Fruit fly (Drosophila melanogaster) whole organism, embryonic: ENCODE measurements around the gene CG42366.

ENCODE experiments used
- Aef1 ChIP-seq: fragments of 200-800 bp; sonication (Bioruptor generic); IDR thresholded peaks from 3 replicates; pipeline ENCODE4 v1.3.6; 2022; ENCODE audit warnings: missing biosample characterization, missing genetic modification characterization
- Antp ChIP-seq: fragments of 200-800 bp; sonication (Bioruptor generic); optimal IDR thresholded peaks from 3 replicates; lab custom pipeline; 2016; ENCODE audit warnings: missing biosample characterization, missing genetic modification characterization
- Atf6 ChIP-seq: fragments of 200-800 bp; sonication (Bioruptor generic); IDR thresholded peaks from 2 replicates; pipeline ENCODE4 v1.3.6; 2022; ENCODE audit warnings: missing biosample characterization, missing genetic modification characterization
- CG10147 ChIP-seq: fragments of 200-800 bp; sonication (Bioruptor generic); optimal IDR thresholded peaks from 2 replicates; lab custom pipeline; 2019; ENCODE audit warnings: missing biosample characterization, mild to moderate bottlenecking, missing genetic modification characterization, moderate library complexity
- CG10431 ChIP-seq: fragments of 200-800 bp; sonication (Bioruptor generic); optimal IDR thresholded peaks from 3 replicates; lab custom pipeline; 2018; ENCODE audit warnings: missing biosample characterization, mild to moderate bottlenecking, missing genetic modification characterization
- CG10543 ChIP-seq: fragments of 200-800 bp; sonication (Bioruptor generic); optimal IDR thresholded peaks from 3 replicates; lab custom pipeline; 2017; ENCODE audit warnings: missing biosample characterization, mild to moderate bottlenecking, missing genetic modification characterization, moderate library complexity
- CG15479 ChIP-seq: fragments of 200-800 bp; sonication (Bioruptor generic); optimal IDR thresholded peaks from 3 replicates; lab custom pipeline; 2019; ENCODE audit warnings: missing biosample characterization, mild to moderate bottlenecking, missing genetic modification characterization, moderate library complexity
- CG18599 ChIP-seq: fragments of 200-800 bp; sonication (Bioruptor generic); optimal IDR thresholded peaks from 3 replicates; lab custom pipeline; 2017; ENCODE audit warnings: missing biosample characterization, missing genetic modification characterization, mild to moderate bottlenecking, moderate library complexity, missing genetic modification reagents
- CG3163 ChIP-seq: fragments of 200-800 bp; sonication (Bioruptor generic); optimal IDR thresholded peaks from 3 replicates; lab custom pipeline; 2016; ENCODE audit warnings: missing biosample characterization, missing genetic modification characterization
- CG34376 ChIP-seq: fragments of 200-800 bp; sonication (Bioruptor generic); optimal IDR thresholded peaks from 2 replicates; lab custom pipeline; 2018; ENCODE audit warnings: missing biosample characterization, mild to moderate bottlenecking, missing genetic modification characterization
- CG34422 ChIP-seq: fragments of 200-800 bp; sonication (Bioruptor generic); IDR thresholded peaks from 3 replicates; pipeline ENCODE4 v1.3.6; 2022; ENCODE audit warnings: missing biosample characterization, missing genetic modification characterization
- CG3995 ChIP-seq: fragments of 200-800 bp; sonication (Bioruptor generic); optimal IDR thresholded peaks from 3 replicates; lab custom pipeline; 2016; ENCODE audit warnings: missing biosample characterization, missing genetic modification characterization
- CoRest ChIP-seq: fragments of 200-800 bp; sonication (Bioruptor generic); optimal IDR thresholded peaks from 3 replicates; lab custom pipeline; 2018; ENCODE audit warnings: missing biosample characterization, mild to moderate bottlenecking, missing genetic modification characterization, moderate library complexity
- Dad ChIP-seq: fragments of 200-800 bp; sonication (Bioruptor generic); optimal IDR thresholded peaks from 3 replicates; lab custom pipeline; 2016; ENCODE audit warnings: missing biosample characterization, missing genetic modification characterization
- Deaf1 ChIP-seq: fragments of 200-800 bp; optimal IDR thresholded peaks from 3 replicates; lab custom pipeline; 2019; ENCODE audit warnings: missing biosample characterization, mild to moderate bottlenecking, missing genetic modification characterization, moderate library complexity
- Dll ChIP-seq: fragments of 200-800 bp; sonication (Bioruptor generic); IDR thresholded peaks from 4 replicates; pipeline ENCODE4 v1.3.6; 2022; ENCODE audit warnings: missing biosample characterization, missing genetic modification characterization; ENCODE audit not compliant: partially characterized antibody
- Elba2 ChIP-seq: fragments of 200-800 bp; sonication (Bioruptor generic); optimal IDR thresholded peaks from 3 replicates; lab custom pipeline; 2016; ENCODE audit warnings: missing biosample characterization, missing genetic modification characterization
- Hey ChIP-seq: fragments of 200-800 bp; sonication (Bioruptor generic); optimal IDR thresholded peaks from 3 replicates; lab custom pipeline; 2018; ENCODE audit warnings: missing biosample characterization, mild to moderate bottlenecking, missing genetic modification characterization
- HmgZ ChIP-seq: fragments of 200-800 bp; sonication (Bioruptor generic); optimal IDR thresholded peaks from 2 replicates; lab custom pipeline; 2018; ENCODE audit warnings: missing biosample characterization, mild to moderate bottlenecking, missing genetic modification characterization
- Oaz ChIP-seq: fragments of 200-800 bp; sonication (Bioruptor generic); IDR thresholded peaks from 2 replicates; pipeline ENCODE4 v1.3.6; 2022; ENCODE audit warnings: missing biosample characterization, missing genetic modification characterization
- Poxn ChIP-seq: fragments of 200-800 bp; sonication (Bioruptor generic); IDR thresholded peaks from 2 replicates; pipeline ENCODE4 v1.3.6; 2022; ENCODE audit warnings: missing biosample characterization, missing genetic modification characterization
- Rfx ChIP-seq: fragments of 200-800 bp; sonication (Bioruptor generic); IDR thresholded peaks from 2 replicates; pipeline ENCODE4 v1.3.6; 2022; ENCODE audit warnings: missing biosample characterization, missing genetic modification characterization
- Sry-β ChIP-seq: fragments of 200-800 bp; sonication (Bioruptor generic); optimal IDR thresholded peaks from 2 replicates; lab custom pipeline; 2018; ENCODE audit warnings: missing biosample characterization, mild to moderate bottlenecking, missing genetic modification characterization, moderate library complexity
- ase ChIP-seq: fragments of 200-800 bp; sonication (Bioruptor generic); IDR thresholded peaks from 3 replicates; pipeline ENCODE4 v1.3.6; 2022; ENCODE audit warnings: missing biosample characterization, missing genetic modification characterization
- az2 ChIP-seq: fragments of 200-800 bp; sonication (Bioruptor generic); optimal IDR thresholded peaks from 3 replicates; lab custom pipeline; 2016; ENCODE audit warnings: missing biosample characterization, missing genetic modification characterization
- cato ChIP-seq: fragments of 200-800 bp; sonication (Bioruptor generic); optimal IDR thresholded peaks from 2 replicates; lab custom pipeline; 2016; ENCODE audit warnings: missing biosample characterization, missing genetic modification characterization, borderline replicate concordance
- chif ChIP-seq, 2 experiments: fragments of 200-800 bp; sonication (Bioruptor generic); optimal IDR thresholded peaks; 3 replicates each; lab custom pipeline; 2016; ENCODE audit warnings: missing biosample characterization in 2 of 2, missing genetic modification characterization in 2 of 2
- dmrt99B ChIP-seq: fragments of 200-800 bp; sonication (Bioruptor generic); optimal IDR thresholded peaks from 2 replicates; lab custom pipeline; 2018; ENCODE audit warnings: missing biosample characterization, mild to moderate bottlenecking, missing genetic modification characterization, moderate library complexity
- exex ChIP-seq: fragments of 200-800 bp; sonication (Bioruptor generic); optimal IDR thresholded peaks from 4 replicates; lab custom pipeline; 2018; ENCODE audit warnings: missing biosample characterization, mild to moderate bottlenecking, missing genetic modification characterization, moderate library complexity
- eyg ChIP-seq: fragments of 200-800 bp; sonication (Bioruptor generic); optimal IDR thresholded peaks from 3 replicates; lab custom pipeline; 2016; ENCODE audit warnings: missing biosample characterization, missing genetic modification characterization
- ftz-f1 ChIP-seq: fragments of 200-800 bp; sonication (Bioruptor generic); optimal IDR thresholded peaks from 2 replicates; lab custom pipeline; 2016; ENCODE audit warnings: missing biosample characterization, missing genetic modification characterization
- gcm ChIP-seq: fragments of 200-800 bp; sonication (Bioruptor generic); optimal IDR thresholded peaks from 2 replicates; lab custom pipeline; 2019; ENCODE audit warnings: missing biosample characterization, mild to moderate bottlenecking, missing genetic modification characterization, moderate library complexity
- hb ChIP-seq: fragments of 200-800 bp; sonication (Bioruptor generic); IDR thresholded peaks from 3 replicates; pipeline ENCODE4 v1.3.6; 2022; ENCODE audit warnings: missing biosample characterization, missing genetic modification characterization; ENCODE audit not compliant: partially characterized antibody
- hkb ChIP-seq, 2 experiments: fragments of 200-800 bp in 1 of 2; fragments of >200 bp in 1 of 2; sonication (Bioruptor generic) in 1 of 2; IDR thresholded peaks in 1 of 2; optimal IDR thresholded peaks in 1 of 2; 2 replicates each; pipeline versions ENCODE4 v1.3.6 to Lab custom; 2017 to 2022; ENCODE audit warnings: missing biosample characterization in 1 of 2, missing genetic modification characterization in 1 of 2
- kni ChIP-seq: fragments of 200-800 bp; sonication (Bioruptor generic); optimal IDR thresholded peaks from 3 replicates; lab custom pipeline; 2017; ENCODE audit warnings: mild to moderate bottlenecking, missing biosample characterization, missing genetic modification reagents, missing genetic modification characterization
- lab ChIP-seq: fragments of 200-800 bp; sonication (Bioruptor generic); optimal IDR thresholded peaks from 3 replicates; lab custom pipeline; 2017; ENCODE audit warnings: missing biosample characterization, missing genetic modification characterization, mild to moderate bottlenecking, moderate library complexity, missing genetic modification reagents
- mirr ChIP-seq: fragments of 200-800 bp; sonication (Bioruptor generic); optimal IDR thresholded peaks from 3 replicates; lab custom pipeline; 2018; ENCODE audit warnings: missing biosample characterization, mild to moderate bottlenecking, missing genetic modification characterization
- phol ChIP-seq: fragments of 200-800 bp; sonication (Bioruptor generic); optimal IDR thresholded peaks from 3 replicates; lab custom pipeline; 2018; ENCODE audit warnings: missing biosample characterization, mild to moderate bottlenecking, missing genetic modification characterization, moderate library complexity
- pita ChIP-seq: fragments of 200-800 bp; sonication (Bioruptor generic); optimal IDR thresholded peaks from 2 replicates; lab custom pipeline; 2017; ENCODE audit warnings: missing biosample characterization, mild to moderate bottlenecking, missing genetic modification characterization
- repo ChIP-seq: fragments of 200-800 bp; sonication (Bioruptor generic); optimal IDR thresholded peaks from 2 replicates; lab custom pipeline; 2016; ENCODE audit warnings: missing biosample characterization, missing genetic modification characterization
- sc ChIP-seq, 3 experiments: fragments of >200 bp in 2 of 3; fragments of 200-800 bp in 1 of 3; sonication (Bioruptor generic) in 1 of 3; optimal IDR thresholded peaks; 2 replicates in 2 of 3; 3 replicates in 1 of 3; lab custom pipeline; 2017; ENCODE audit warnings: mild to moderate bottlenecking in 1 of 3, missing biosample characterization in 1 of 3, missing genetic modification characterization in 1 of 3, missing genetic modification reagents in 1 of 3
- sug ChIP-seq: fragments of 200-800 bp; optimal IDR thresholded peaks from 2 replicates; lab custom pipeline; 2019; ENCODE audit warnings: missing biosample characterization, mild to moderate bottlenecking, missing genetic modification characterization, moderate library complexity
- tna ChIP-seq: fragments of 200-800 bp; sonication (Bioruptor generic); IDR thresholded peaks from 2 replicates; pipeline ENCODE4 v1.3.6; 2022; ENCODE audit warnings: missing biosample characterization, missing genetic modification characterization; ENCODE audit not compliant: partially characterized antibody
- unc-4 ChIP-seq: fragments of 200-800 bp; sonication (Bioruptor generic); IDR thresholded peaks from 2 replicates; pipeline ENCODE4 v1.3.6; 2022; ENCODE audit warnings: missing biosample characterization, missing genetic modification characterization; ENCODE audit not compliant: partially characterized antibody
- vvl ChIP-seq: fragments of 200-800 bp; sonication (Bioruptor generic); IDR thresholded peaks from 2 replicates; pipeline ENCODE4 v1.3.6; 2022; ENCODE audit warnings: missing biosample characterization, missing genetic modification characterization
- z ChIP-seq: fragments of 200-800 bp; sonication (Bioruptor generic); IDR thresholded peaks from 3 replicates; pipeline ENCODE4 v1.3.6; 2022; ENCODE audit warnings: missing biosample characterization, missing genetic modification characterization

The CG42366 gene

DNA sequence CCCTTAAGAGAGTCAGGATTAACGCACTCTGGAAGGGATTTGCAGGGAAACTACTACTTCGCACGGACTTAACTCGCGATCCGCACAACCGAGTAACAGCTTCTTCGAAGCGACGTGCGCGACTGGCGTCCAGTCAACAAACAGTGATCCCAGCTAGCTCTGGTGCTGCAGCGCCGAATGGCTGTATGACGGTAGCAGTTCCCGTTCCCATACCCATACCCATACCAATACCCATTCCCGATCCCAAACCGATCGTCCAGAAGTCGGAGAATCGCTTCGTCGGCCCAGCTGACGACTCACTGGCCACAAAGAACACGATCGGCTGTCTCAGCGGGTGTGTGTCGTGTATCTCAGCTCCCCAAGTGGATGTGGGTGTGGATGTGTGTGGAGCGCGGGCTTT, 22.3 kb downstream of the CG42366 start, which contains the start of gene CG5853 (continued):
- peak; percentile 78 for TF ChIP-seq CG10543 (GFP tag; lab: Kevin White, UChicago)
- no peak for TF ChIP-seq Poxn
- TF ChIP-seq chif (GFP tag; optimal IDR thresholded peaks at IDR 0.05; lab: Kevin White, UChicago) = no peak
- TF ChIP-seq ftz-f1 (GFP tag; lab: Kevin White, UChicago) = peak; percentile 35
- TF ChIP-seq CG34376 (GFP tag; lab: Kevin White, UChicago) = peak; percentile 63
- TF ChIP-seq cato = no peak
- no peak for TF ChIP-seq hb (GFP tag; lab: Robert Waterston, UW)
- peak; percentile 97 for TF ChIP-seq Deaf1 (tag; lab: Kevin White, UChicago)
- TF ChIP-seq z (GFP tag; lab: Robert Waterston, UW) = 0 out of 3 replicates have a peak, but pooled peaks have one; percentile 28
- TF ChIP-seq Hey = peak; percentile 66
- no peak for TF ChIP-seq CG10147 (GFP tag; lab: Kevin White, UChicago)

DNA sequence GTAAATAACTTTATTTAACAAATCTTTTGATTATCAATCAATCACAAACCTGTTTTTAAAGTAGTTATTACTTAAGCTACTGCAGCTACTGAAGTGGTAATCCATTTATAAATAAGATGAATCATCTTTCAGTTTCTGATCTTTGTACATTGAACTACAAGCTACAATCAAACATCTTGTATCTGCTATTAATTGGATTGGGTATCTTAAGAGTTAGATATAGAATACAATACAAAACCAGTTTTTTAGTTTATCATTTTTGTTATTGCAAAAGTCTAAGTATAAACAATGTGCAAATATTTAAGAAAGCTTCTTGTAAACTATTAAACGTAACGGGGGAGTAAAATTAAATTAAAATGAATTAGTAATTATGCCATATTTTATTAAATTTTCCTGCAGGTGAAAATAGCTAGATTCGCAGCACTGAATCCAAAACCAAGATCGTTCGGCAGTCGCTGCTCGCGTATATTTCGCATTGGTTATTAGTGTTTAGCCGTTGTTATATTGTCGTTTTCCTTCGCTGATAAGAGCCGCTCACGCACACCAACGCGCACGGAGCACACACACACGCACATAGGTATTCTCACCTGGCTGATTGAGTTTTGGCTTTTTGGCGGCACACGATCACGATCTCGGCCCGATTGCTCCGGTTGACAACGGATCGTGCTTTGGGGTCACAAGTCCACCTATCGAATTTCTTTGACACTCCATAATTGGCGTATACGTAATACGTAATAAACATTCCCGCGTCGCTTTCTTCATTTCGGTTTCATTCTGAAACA, 23.0 kb downstream of the CG42366 start:
- TF ChIP-seq tna (GFP tag; lab: Robert Waterston, UW) (no peak), CG18599 (GFP tag; lab: Kevin White, UChicago) (peak; percentile 8), mirr (peak; percentile 81), Oaz (GFP tag; lab: Robert Waterston, UW) (no peak), exex (tag; lab: Kevin White, UChicago) (peak; percentile 84), CoRest (tag; lab: Kevin White, UChicago) (no peak), az2 (GFP tag; lab: Kevin White, UChicago) (no peak), Rfx (0 out of 2 replicates have a peak, but pooled peaks have one; percentile 13), CG3995 (GFP tag; lab: Kevin White, UChicago) (peak; percentile 13), unc-4 (GFP tag; lab: Robert Waterston, UW) (no peak), eyg (GFP tag; lab: Kevin White, UChicago) (no peak), CG34422 (GFP tag; lab: Robert Waterston, UW) (peak; percentile 21; the same call in 1 of the 3 replicates), Antp (GFP tag; lab: Kevin White, UChicago) (no peak), Elba2 (GFP tag; lab: Kevin White, UChicago) (no peak), Dll (no peak), sc (optimal IDR thresholded peaks at IDR 0.05; lab: Kevin White, UChicago) (no peak), sc (GFP tag; optimal IDR thresholded peaks at IDR 0.05; lab: Kevin White, UChicago) (no peak), ase (GFP tag; lab: Robert Waterston, UW) (no peak), vvl (GFP tag; lab: Robert Waterston, UW) (no peak), z (GFP tag; lab: Robert Waterston, UW) (no peak), CG15479 (GFP tag; lab: Kevin White, UChicago) (no peak), CG3163 (GFP tag; lab: Kevin White, UChicago) (no peak), lab (GFP tag; lab: Kevin White, UChicago) (peak; percentile 19), Sry-β (GFP tag; lab: Kevin White, UChicago) (peak; percentile 86), CG10431 (GFP tag; lab: Kevin White, UChicago) (no peak), gcm (GFP tag; lab: Kevin White, UChicago) (no peak), Aef1 (GFP tag; lab: Robert Waterston, UW) (no peak), repo (GFP tag; lab: Kevin White, UChicago) (no peak), dmrt99B (tag; lab: Kevin White, UChicago) (no peak), phol (no peak), kni (GFP tag; lab: Kevin White, UChicago) (no peak), sug (tag; lab: Kevin White, UChicago) (peak; percentile 59), Dad (no peak), hb (GFP tag; lab: Robert Waterston, UW) (no peak), HmgZ (tag; lab: Kevin White, UChicago) (peak; percentile 8), hkb (optimal IDR thresholded peaks at IDR 0.05; lab: Kevin White, UChicago) (no peak), hkb (GFP tag; IDR thresholded peaks at IDR 0.05; lab: Robert Waterston, UW) (no peak), Atf6 (0 out of 2 replicates have a peak, but pooled peaks have one; percentile 35), pita (GFP tag; lab: Kevin White, UChicago) (no peak)
